Fruit fly (Drosophila melanogaster) Kc167 (cell line): ENCODE measurements around the gene CG13731.

Source experiments
- Myc ChIP-seq: fragments of >200 bp; optimal IDR thresholded peaks from 2 replicates; lab custom pipeline; 2017; ENCODE audit warnings: missing external identifiers
- Sin3A ChIP-seq: fragments of >200 bp; optimal IDR thresholded peaks from 2 replicates; lab custom pipeline; 2018; ENCODE audit warnings: missing external identifiers
- h ChIP-seq: fragments of >200 bp; optimal IDR thresholded peaks from 3 replicates; lab custom pipeline; 2018; ENCODE audit warnings: missing external identifiers
- insv ChIP-seq: fragments of >200 bp; optimal IDR thresholded peaks from 3 replicates; lab custom pipeline; 2018; ENCODE audit warnings: missing external identifiers
- psq ChIP-seq: fragments of >200 bp; optimal IDR thresholded peaks from 2 replicates; lab custom pipeline; 2017; ENCODE audit warnings: missing external identifiers
- ttk ChIP-seq: sonication (Bioruptor generic); optimal IDR thresholded peaks from 2 replicates; lab custom pipeline; 2017; ENCODE audit warnings: missing external identifiers

The CG13731 gene

DNA sequence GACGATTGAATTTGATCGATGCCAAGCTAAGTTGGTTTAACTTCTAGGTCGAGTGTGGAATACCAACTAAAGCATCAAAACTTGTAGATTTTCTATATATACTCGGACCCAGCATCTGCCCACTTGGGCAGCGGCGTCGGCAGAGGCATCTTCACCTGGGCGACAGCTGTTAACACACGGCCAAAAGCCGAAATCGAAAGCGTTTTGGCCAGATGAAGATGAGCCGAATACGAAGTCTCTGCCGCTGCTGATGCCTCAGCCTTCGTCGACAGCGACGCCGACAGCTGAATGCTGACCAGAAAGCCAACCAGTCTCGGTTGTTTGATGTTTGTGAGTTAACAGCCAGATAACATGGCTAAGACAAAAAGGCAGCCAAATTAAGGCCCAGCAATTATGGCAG lies at the start of gene CG13731:
Gene CG13731 (minus strand): TSS at position 62 of the 400 bp plus-strand sequence.
- no peak for TF ChIP-seq Myc (lab: Kevin White, UChicago)

DNA sequence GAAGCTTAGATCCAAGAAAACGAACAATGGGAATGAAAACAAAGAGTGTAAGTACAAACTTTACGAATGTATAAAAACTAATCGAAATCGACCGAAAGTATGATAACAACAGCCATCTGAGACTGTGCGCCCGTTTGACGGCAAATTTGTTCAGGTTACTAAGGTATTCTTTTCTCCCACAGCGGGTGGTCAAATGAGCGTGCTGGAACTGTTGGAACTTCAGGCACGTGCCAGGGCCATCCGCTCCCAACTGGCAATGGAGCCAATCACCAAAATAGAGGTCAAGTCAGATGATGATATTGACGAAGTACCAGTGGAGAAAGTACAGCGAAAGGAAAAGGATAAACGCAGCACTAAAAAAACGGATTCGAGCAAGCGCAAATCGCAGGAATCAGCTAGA lies 47.6 kb upstream of the CG13731 start, which contains the start of gene CG12229:
Gene CG12229 (minus strand): TSS at position 101 of the 400 bp plus-strand sequence.
- no peak for TF ChIP-seq h (lab: Kevin White, UChicago)
- TF ChIP-seq insv (lab: Kevin White, UChicago): no peak
- no peak for TF ChIP-seq psq (lab: Kevin White, UChicago)
- no peak for TF ChIP-seq Myc (lab: Kevin White, UChicago)
- no peak for TF ChIP-seq ttk
- TF ChIP-seq Sin3A (lab: Kevin White, UChicago): no peak

dm6 chr3L:17433555-17433954 lies 44.8 kb upstream of the CG13731 start, which contains the start of the genes Coq4 and CG32176:
Coq4 (minus strand) TSS chr3L:17433621.
CG32176 (plus strand) TSS chr3L:17433868.
- TF ChIP-seq Sin3A (lab: Kevin White, UChicago) (no peak), h (lab: Kevin White, UChicago) (no peak)

DNA sequence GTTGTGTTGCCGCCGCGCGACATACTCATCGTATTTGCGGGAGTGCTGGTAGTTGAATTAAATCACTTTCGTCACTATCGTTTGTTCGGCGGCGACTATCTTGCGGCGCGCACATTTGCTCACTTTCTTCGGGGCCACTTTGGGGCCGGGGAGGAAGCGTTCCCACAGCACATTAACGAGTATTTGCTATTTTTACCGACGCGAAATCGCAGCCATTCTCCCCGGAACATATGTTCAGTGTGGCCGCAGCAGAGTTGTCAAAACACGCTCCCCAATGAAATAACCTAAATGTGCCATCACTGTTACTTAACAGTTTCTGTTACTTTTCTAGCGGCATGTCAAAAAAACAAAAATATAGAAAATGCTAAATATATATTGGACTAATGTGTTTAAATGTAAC lies 44.2 kb upstream of the CG13731 start, which contains the start of gene frc:
Gene frc (minus strand): TSS at position 244 of the 400 bp plus-strand sequence.
- no peak for TF ChIP-seq insv (lab: Kevin White, UChicago)
- no peak for TF ChIP-seq h (lab: Kevin White, UChicago)
- TF ChIP-seq Sin3A (lab: Kevin White, UChicago): no peak
- no peak for TF ChIP-seq Myc (lab: Kevin White, UChicago)

- TF ChIP-seq Sin3A (lab: Kevin White, UChicago): no peak
- TF ChIP-seq ttk: no peak
- no peak for TF ChIP-seq Myc (lab: Kevin White, UChicago)
- TF ChIP-seq insv (lab: Kevin White, UChicago): no peak
- no peak for TF ChIP-seq h (lab: Kevin White, UChicago)
- TF ChIP-seq psq (lab: Kevin White, UChicago): no peak
Observed at dm6 chr3L:17430957-17431585, 42.3 kb upstream of the CG13731 start.

dm6 chr3L:17430390-17430789 lies 41.6 kb upstream of the CG13731 start:
- no peak for TF ChIP-seq ttk
- no peak for TF ChIP-seq h (lab: Kevin White, UChicago)
- no peak for TF ChIP-seq insv (lab: Kevin White, UChicago)
- no peak for TF ChIP-seq Sin3A (lab: Kevin White, UChicago)
- TF ChIP-seq psq (lab: Kevin White, UChicago): no peak
- no peak for TF ChIP-seq Myc (lab: Kevin White, UChicago)

- TF ChIP-seq ttk: no peak
- no peak for TF ChIP-seq Sin3A (lab: Kevin White, UChicago)
- no peak for TF ChIP-seq h (lab: Kevin White, UChicago)
- no peak for TF ChIP-seq psq (lab: Kevin White, UChicago)
- no peak for TF ChIP-seq Myc (lab: Kevin White, UChicago)
- no peak for TF ChIP-seq insv (lab: Kevin White, UChicago)
Observed at dm6 chr3L:17428779-17429178, 40.0 kb upstream of the CG13731 start, which contains the start of gene Gorab. Gorab (minus strand) TSS chr3L:17428836.

DNA sequence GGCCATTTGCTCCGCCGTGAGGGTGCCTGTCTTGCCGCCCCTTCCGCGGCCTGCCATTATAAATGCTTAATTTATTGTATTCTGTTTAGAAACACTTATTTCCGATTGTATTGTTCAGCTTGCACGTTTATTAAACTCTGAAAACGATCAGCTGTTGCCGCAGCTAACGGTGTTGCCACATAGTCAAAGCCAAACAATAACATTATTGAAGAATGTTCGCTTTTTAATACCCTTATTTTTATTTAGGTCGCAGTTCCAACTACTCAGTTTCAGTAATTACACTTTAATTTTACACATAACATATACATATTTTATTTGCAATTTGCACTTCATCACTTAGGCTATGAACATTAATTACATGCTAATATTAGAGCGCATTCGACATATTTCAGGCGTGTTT lies 38.3 kb upstream of the CG13731 start, which contains the start of gene Polr3G:
Gene Polr3G (minus strand): TSS at position 118 of the 400 bp plus-strand sequence.
- TF ChIP-seq insv (lab: Kevin White, UChicago) (no peak), ttk (no peak), Myc (lab: Kevin White, UChicago) (no peak), Sin3A (lab: Kevin White, UChicago) (no peak), psq (lab: Kevin White, UChicago) (no peak), h (lab: Kevin White, UChicago) (no peak)

DNA sequence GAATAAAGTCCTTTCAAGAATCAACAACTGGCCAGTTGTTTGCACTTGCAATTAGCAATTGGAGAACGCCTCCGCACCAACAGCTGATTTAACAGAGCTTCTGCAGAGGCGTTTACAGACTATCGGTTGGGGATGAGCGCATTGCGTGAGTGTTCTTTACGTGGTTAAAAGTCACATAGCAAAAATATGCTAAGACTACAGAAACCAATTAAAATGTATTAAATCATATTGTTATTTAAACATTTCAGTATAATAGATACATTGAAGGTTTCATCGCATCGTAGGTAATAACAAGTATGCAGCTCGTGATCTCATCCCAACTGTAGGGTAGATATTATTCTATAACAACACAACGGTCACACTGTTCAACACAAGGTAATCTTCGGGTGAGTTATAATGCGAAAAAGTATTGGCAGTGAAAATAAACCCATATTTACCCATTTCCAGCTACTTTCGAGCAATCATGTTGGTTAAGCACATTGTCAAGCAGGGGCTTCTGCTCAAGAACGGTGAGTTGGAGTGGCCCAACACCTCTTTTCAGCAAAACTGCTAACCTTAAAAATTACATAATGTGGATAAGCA lies 36.5 kb upstream of the CG13731 start, which contains the start of the genes Sec3 and COX7B:
Gene Sec3 (minus strand): TSS at position 86 of the 582 bp plus-strand sequence.
Gene COX7B (plus strand): TSS at position 346 of the 582 bp plus-strand sequence.
- TF ChIP-seq insv (lab: Kevin White, UChicago) (no peak), Myc (lab: Kevin White, UChicago) (no peak), psq (lab: Kevin White, UChicago) (no peak)

- TF ChIP-seq Myc (lab: Kevin White, UChicago): no peak
- no peak for TF ChIP-seq h (lab: Kevin White, UChicago)
- TF ChIP-seq ttk: no peak
- no peak for TF ChIP-seq Sin3A (lab: Kevin White, UChicago)
- TF ChIP-seq insv (lab: Kevin White, UChicago): no peak
- no peak for TF ChIP-seq psq (lab: Kevin White, UChicago)
Observed at dm6 chr3L:17421319-17421718, 32.6 kb upstream of the CG13731 start, which contains the start of gene blot. blot (minus strand) TSS chr3L:17421514.

DNA sequence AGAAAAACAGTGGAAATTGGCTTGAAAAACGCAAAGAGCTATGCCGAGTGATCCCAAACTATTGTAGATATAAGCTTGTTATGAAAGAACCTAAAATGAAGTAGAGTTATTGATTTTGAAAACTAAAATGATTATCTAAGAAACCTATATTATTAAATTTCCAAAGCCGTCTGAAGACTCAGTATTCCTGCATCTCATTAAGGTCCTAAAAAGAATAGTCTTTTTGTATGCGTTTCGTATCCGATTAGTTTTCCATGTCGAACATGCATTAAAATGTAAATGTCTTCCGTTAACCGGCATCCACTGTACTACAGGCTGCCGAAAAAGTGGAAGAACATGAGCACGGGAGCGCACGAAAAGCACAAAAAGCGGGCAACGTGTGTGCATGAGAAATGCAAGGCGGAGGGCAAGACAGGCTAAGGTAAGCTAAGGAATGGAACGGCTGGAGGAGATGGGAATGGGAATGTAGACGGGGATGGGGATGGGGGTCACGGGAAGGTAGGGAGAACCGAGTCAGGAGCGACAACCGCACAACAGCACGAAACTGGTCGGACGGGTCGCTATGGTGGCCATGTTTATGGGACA lies 31.9 kb upstream of the CG13731 start:
- no peak for TF ChIP-seq insv (lab: Kevin White, UChicago)

DNA sequence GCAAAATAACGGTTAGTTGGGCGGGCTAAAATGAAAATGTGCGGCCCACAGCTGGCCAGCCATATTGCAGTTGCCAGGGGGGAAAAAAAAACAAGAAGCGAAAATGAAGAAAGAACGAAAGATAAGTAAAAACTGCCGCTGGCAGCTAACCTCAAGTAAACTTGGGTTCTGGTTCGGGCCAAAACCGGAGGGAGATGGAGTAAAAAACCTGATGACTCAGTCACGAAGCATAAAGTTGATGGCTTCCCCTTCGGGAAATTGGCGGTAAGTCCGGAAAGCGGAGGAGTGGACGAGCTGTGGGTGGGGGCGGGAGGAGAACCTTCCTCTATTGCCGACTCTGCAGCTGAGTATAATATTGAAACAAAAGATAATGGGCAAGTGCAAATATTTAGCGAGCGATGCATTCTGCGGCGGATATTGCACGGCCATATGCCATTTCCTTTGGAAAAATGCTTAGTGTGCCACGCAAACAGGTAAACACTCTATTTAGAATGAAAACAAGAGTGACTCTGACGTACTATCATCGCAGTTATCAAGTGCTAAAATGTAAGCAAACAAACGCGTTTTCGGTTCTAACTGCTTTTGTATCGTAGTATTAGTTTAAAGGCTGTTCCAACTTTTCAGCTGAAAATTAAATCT lies 30.5 kb upstream of the CG13731 start:
- no peak for TF ChIP-seq insv (lab: Kevin White, UChicago)
- TF ChIP-seq ttk: no peak
- no peak for TF ChIP-seq Sin3A (lab: Kevin White, UChicago)
- no peak for TF ChIP-seq h (lab: Kevin White, UChicago)
- no peak for TF ChIP-seq psq (lab: Kevin White, UChicago)
- TF ChIP-seq Myc (lab: Kevin White, UChicago): no peak
